Worm (Caenorhabditis elegans): ENCODE results near the gene cpn-2.

cpn-2 gene

DNA sequence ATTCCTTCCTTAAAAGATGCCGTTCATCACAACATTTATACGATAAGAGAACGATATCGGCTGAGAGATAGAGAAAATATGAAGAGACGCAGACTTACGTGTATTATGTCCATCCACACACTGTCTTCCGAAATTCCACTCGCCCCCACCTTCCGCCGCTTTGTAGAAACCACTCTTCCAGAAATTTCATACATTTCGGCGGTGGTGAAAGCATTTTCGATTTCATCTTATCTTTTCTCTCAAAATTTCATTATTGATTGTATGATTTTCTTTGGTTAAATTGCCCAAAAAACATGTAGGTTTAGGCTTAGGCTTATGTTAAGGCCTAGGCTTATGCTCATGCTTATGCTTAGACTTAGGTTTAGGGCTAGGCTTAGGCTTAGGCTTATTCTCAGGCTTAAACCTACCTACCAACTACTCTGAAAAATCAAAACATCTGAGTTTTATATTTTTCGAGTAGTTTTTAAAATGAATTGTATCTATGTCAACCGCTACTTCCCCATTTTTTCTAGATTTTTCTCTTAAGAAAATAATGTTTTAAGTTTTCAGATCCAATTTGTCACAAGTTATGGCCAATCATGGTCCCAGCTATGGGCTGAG lies at the start of gene cpn-2:
TSS of gene cpn-2 (plus strand) at position 550 of the 600 bp plus-strand sequence.
- TF ChIP-seq nfya-1 (tag; optimal IDR thresholded peaks at IDR 0.05) (peak; percentile 27), pax-1 (tag; optimal IDR thresholded peaks at IDR 0.05) (no peak)

DNA sequence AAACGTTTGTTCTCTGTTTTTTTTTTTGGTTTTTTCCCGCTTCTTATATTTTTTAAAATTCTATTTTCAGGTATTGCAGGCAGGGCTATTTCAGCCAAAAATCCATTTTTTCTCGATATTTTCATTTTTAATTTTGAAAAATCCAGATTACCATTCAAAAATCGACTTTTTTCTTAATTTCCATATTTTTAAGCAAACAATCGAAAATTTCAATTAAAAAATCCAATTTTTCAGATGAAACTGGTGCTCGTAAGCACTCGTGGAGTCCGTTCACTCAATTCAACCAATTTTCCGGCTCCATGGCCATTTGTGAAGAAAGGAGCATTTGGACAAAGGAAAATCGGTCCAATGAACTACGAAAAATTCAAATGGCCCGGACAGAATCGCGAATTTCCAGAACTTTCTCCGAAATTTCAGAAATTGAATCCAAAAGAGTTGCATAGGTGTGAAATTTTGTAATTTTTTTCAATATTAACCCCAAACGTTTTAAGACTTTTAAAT lies 48.8 kb upstream of the cpn-2 start, which contains the start of gene mrpl-41:
TSS of gene mrpl-41 (plus strand) at position 235 of the 501 bp plus-strand sequence.
- TF ChIP-seq lim-6 (tag; optimal IDR thresholded peaks at IDR 0.05) (no peak), npax-4 (tag; optimal IDR thresholded peaks at IDR 0.05) (no peak), hlh-6 (tag; optimal IDR thresholded peaks at IDR 0.05) (no peak), F13H6.1 (tag; optimal IDR thresholded peaks at IDR 0.05) (no peak), unc-42 (tag; optimal IDR thresholded peaks at IDR 0.05) (no peak), C38D4.7 (GFP tag; optimal IDR thresholded peaks at IDR 0.05) (no peak), unc-55 (GFP tag; optimal IDR thresholded peaks at IDR 0.05) (no peak), pha-2 (tag; optimal IDR thresholded peaks at IDR 0.05) (no peak), ceh-2 (tag; optimal IDR thresholded peaks at IDR 0.05) (no peak), unc-86 (tag; optimal IDR thresholded peaks at IDR 0.05) (no peak), elt-2 (tag; optimal IDR thresholded peaks at IDR 0.05) (no peak), hlh-30 (tag; optimal IDR thresholded peaks at IDR 0.05; ENCODE audit: insufficient read depth) (no peak)

DNA sequence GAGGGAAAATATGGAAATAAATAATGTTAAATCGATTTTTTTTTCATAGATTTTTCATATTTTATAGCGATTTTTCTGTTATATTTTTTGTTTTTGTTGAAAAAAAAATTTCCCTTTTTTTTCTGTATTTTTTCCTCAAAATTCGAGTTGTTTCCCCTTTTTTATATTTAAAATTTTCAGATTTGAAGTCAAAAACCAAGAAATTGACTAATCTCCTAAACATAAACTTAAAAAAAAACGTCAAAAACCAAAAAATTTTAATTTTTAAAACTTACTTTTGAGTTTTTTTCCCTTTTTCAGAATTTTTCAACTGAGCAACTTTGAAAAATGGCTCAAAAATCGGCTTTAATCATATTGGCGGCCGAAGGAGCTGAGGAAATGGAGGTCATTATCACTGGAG lies 47.3 kb upstream of the cpn-2 start, which contains the start of gene djr-1.1:
TSS of gene djr-1.1 (plus strand) at position 301 of the 400 bp plus-strand sequence.
- TF ChIP-seq dve-1 (tag; optimal IDR thresholded peaks at IDR 0.05): no peak
- no peak for TF ChIP-seq fkh-10 (GFP tag; optimal IDR thresholded peaks at IDR 0.05)
- TF ChIP-seq pat-9 (tag; optimal IDR thresholded peaks at IDR 0.05): no peak
- TF ChIP-seq K02D7.2 (tag; optimal IDR thresholded peaks at IDR 0.05): no peak
- TF ChIP-seq unc-86 (tag; optimal IDR thresholded peaks at IDR 0.05): no peak
- no peak for TF ChIP-seq fkh-6 (tag; optimal IDR thresholded peaks at IDR 0.05)
- no peak for TF ChIP-seq T23F11.4 (GFP tag; optimal IDR thresholded peaks at IDR 0.05)
- TF ChIP-seq unc-3 (GFP tag; conservative IDR thresholded peaks at IDR 0.05): no peak
- no peak for TF ChIP-seq unc-3 (tag; optimal IDR thresholded peaks at IDR 0.05)
- TF ChIP-seq elt-2 (tag; optimal IDR thresholded peaks at IDR 0.05): no peak
- no peak for TF ChIP-seq ceh-24 (tag; optimal IDR thresholded peaks at IDR 0.05)

DNA sequence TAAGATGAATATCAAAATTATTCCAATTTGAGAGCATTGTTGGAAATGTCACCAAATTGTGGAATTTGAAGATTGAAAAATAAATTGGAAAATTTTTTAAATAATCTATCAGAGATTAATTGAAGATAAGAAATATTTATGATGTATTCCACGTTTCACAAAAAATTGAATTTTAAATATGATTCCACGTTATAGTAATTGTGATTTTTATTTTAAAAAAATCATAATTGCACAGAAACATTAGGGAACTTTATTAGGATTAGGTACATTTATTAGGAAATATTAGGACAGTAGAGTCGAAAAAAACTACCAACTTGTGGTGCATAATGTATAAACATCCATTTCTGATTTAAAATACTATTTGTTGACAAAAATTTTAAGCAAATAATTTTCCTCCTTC lies 43.0 kb upstream of the cpn-2 start, which contains the start of gene B0432.11:
TSS of gene B0432.11 (minus strand) at position 101 of the 400 bp plus-strand sequence.
- TF ChIP-seq ceh-24 (tag; optimal IDR thresholded peaks at IDR 0.05) (no peak), elt-2 (tag; optimal IDR thresholded peaks at IDR 0.05) (no peak), dmd-4 (tag; optimal IDR thresholded peaks at IDR 0.05; ENCODE audit: borderline replicate concordance) (no peak), gmeb-2 (tag; optimal IDR thresholded peaks at IDR 0.05) (no peak), dve-1 (tag; optimal IDR thresholded peaks at IDR 0.05) (no peak), lim-6 (tag; optimal IDR thresholded peaks at IDR 0.05) (no peak), ceh-2 (tag; optimal IDR thresholded peaks at IDR 0.05) (no peak), ama-1 (optimal IDR thresholded peaks at IDR 0.05) (no peak), syd-9 (tag; optimal IDR thresholded peaks at IDR 0.05) (no peak), che-1 (tag; optimal IDR thresholded peaks at IDR 0.05) (no peak), ceh-30 (tag; optimal IDR thresholded peaks at IDR 0.05) (no peak), ceh-14 (tag; optimal IDR thresholded peaks at IDR 0.05) (no peak), ceh-45 (GFP tag; IDR thresholded peaks at IDR 0.05) (no peak), tbx-2 (tag; optimal IDR thresholded peaks at IDR 0.05) (no peak), ceh-19 (GFP tag; optimal IDR thresholded peaks at IDR 0.05) (no peak), unc-42 (tag; optimal IDR thresholded peaks at IDR 0.05) (no peak), hlh-30 (tag; optimal IDR thresholded peaks at IDR 0.05; ENCODE audit: insufficient read depth) (no peak), pha-4 (tag; optimal IDR thresholded peaks at IDR 0.05) (no peak)
